Fruit fly (Drosophila melanogaster) whole organism, pupa: ENCODE measurements around the gene Qtzl.

Source experiments
- CG12605 ChIP-seq: fragments of 200-800 bp; sonication (Bioruptor generic); IDR thresholded peaks from 2 replicates; pipeline ENCODE4 v1.3.6; 2022; ENCODE audit warnings: missing biosample characterization, missing genetic modification characterization
- CG13204 ChIP-seq: fragments of 200-800 bp; sonication (Bioruptor generic); optimal IDR thresholded peaks from 2 replicates; lab custom pipeline; 2018; ENCODE audit warnings: missing biosample characterization, mild to moderate bottlenecking, missing genetic modification characterization, moderate library complexity
- CG15710 ChIP-seq: fragments of 200-800 bp; sonication (Bioruptor generic); optimal IDR thresholded peaks from 2 replicates; lab custom pipeline; 2018; ENCODE audit warnings: missing biosample characterization, mild to moderate bottlenecking, missing genetic modification characterization, moderate library complexity
- CG32121 ChIP-seq: fragments of 200-800 bp; sonication (Bioruptor generic); IDR thresholded peaks from 2 replicates; pipeline ENCODE4 v1.3.6; 2022; ENCODE audit warnings: missing biosample characterization, missing genetic modification characterization
- CG34367 ChIP-seq: fragments of 200-800 bp; sonication (Bioruptor generic); optimal IDR thresholded peaks from 2 replicates; lab custom pipeline; 2018; ENCODE audit warnings: missing biosample characterization, mild to moderate bottlenecking, missing genetic modification characterization
- CG4496 ChIP-seq: fragments of 200-800 bp; sonication (Bioruptor generic); IDR thresholded peaks from 3 replicates; pipeline ENCODE4 v1.3.6; 2022; ENCODE audit warnings: missing biosample characterization, missing genetic modification characterization
- CG8301 ChIP-seq: fragments of 200-800 bp; sonication (Bioruptor generic); optimal IDR thresholded peaks from 2 replicates; lab custom pipeline; 2018; ENCODE audit warnings: missing biosample characterization, mild to moderate bottlenecking, missing genetic modification characterization
- CG9948 ChIP-seq: fragments of 200-800 bp; sonication (Bioruptor generic); optimal IDR thresholded peaks from 2 replicates; lab custom pipeline; 2018; ENCODE audit warnings: missing biosample characterization, mild to moderate bottlenecking, missing genetic modification characterization, moderate library complexity
- Ets98B ChIP-seq: fragments of 200-800 bp; sonication (Bioruptor generic); IDR thresholded peaks from 2 replicates; pipeline ENCODE4 v1.3.6; 2022; ENCODE audit warnings: missing biosample characterization, missing genetic modification characterization
- Pif1A ChIP-seq: fragments of 200-800 bp; sonication (Bioruptor generic); optimal IDR thresholded peaks from 3 replicates; lab custom pipeline; 2016; ENCODE audit warnings: missing biosample characterization, missing genetic modification characterization
- Pif1B ChIP-seq: fragments of 200-800 bp; sonication (Bioruptor generic); optimal IDR thresholded peaks from 3 replicates; lab custom pipeline; 2016; ENCODE audit warnings: missing biosample characterization, missing genetic modification characterization
- Snoo ChIP-seq: fragments of 200-800 bp; sonication (Bioruptor generic); optimal IDR thresholded peaks from 3 replicates; lab custom pipeline; 2017; ENCODE audit warnings: missing biosample characterization, mild to moderate bottlenecking, missing genetic modification characterization, inconsistent platforms
- gl ChIP-seq: fragments of 200-800 bp; sonication (Bioruptor generic); optimal IDR thresholded peaks from 2 replicates; lab custom pipeline; 2018; ENCODE audit warnings: missing biosample characterization, mild to moderate bottlenecking, missing genetic modification characterization
- rn ChIP-seq: fragments of 200-800 bp; sonication (Bioruptor generic); IDR thresholded peaks from 2 replicates; pipeline ENCODE4 v1.3.6; 2022; ENCODE audit warnings: missing biosample characterization, missing genetic modification characterization

- TF ChIP-seq Pif1B (GFP tag; lab: Kevin White, UChicago) (no peak), gl (no peak), Pif1A (GFP tag; lab: Kevin White, UChicago) (no peak), Snoo (tag; lab: Kevin White, UChicago) (no peak), CG4496 (GFP tag; lab: Robert Waterston, UW) (no peak), CG34367 (no peak), CG15710 (tag; lab: Kevin White, UChicago) (no peak), Ets98B (GFP tag; lab: Robert Waterston, UW) (no peak), CG8301 (tag; lab: Kevin White, UChicago) (no peak), CG12605 (no peak), CG13204 (GFP tag; lab: Kevin White, UChicago) (no peak), CG9948 (tag; lab: Kevin White, UChicago) (no peak), CG32121 (GFP tag; lab: Robert Waterston, UW) (no peak), rn (GFP tag; lab: Robert Waterston, UW) (no peak)
These were observed 45.0 kb downstream of the Qtzl start, which contains the start of gene CG6766 for dm6 chr2L:12040510-12040909.
